Worm (Caenorhabditis elegans) whole organism, L2 larva: Measurements from ENCODE around the gene F43G6.7.

ENCODE experiments used
- F13H6.1 ChIP-seq: sonication (generic microtip); optimal IDR thresholded peaks from 2 replicates; lab custom pipeline; 2016; ENCODE audit warnings: missing genetic modification characterization, missing compliant biosample characterization
- ama-1 ChIP-seq: fragments of 150-350 bp; optimal IDR thresholded peaks from 2 replicates; lab custom pipeline; 2018; ENCODE audit warnings: inconsistent platforms
- elt-3 ChIP-seq: sonication (generic microtip); optimal IDR thresholded peaks from 2 replicates; lab custom pipeline; 2017; ENCODE audit warnings: missing biosample characterization, missing genetic modification characterization
- lin-13 ChIP-seq: fragments of 150-350 bp; optimal IDR thresholded peaks from 2 replicates; lab custom pipeline; 2014; ENCODE audit warnings: missing biosample characterization, missing genetic modification reagents, missing genetic modification characterization
- mdl-1 ChIP-seq, 2 experiments: fragments of 150-350 bp in 1 of 2; sonication (generic microtip) in 1 of 2; optimal IDR thresholded peaks; 2 replicates each; lab custom pipeline; 2017; ENCODE audit warnings: missing biosample characterization in 2 of 2, missing genetic modification characterization in 2 of 2
- nhr-10 ChIP-seq: sonication (generic microtip); optimal IDR thresholded peaks from 2 replicates; lab custom pipeline; 2017; ENCODE audit warnings: missing biosample characterization, missing genetic modification characterization

- TF ChIP-seq elt-3 (tag; lab: Kevin White, UChicago) (no peak), lin-13 (GFP tag; lab: Kevin White, UChicago) (no peak), mdl-1 (tag; optimal IDR thresholded peaks at IDR 0.05; lab: Kevin White, UChicago) (no peak), ama-1 (lab: Kevin White, UChicago) (no peak), nhr-10 (tag; lab: Kevin White, UChicago) (no peak), F13H6.1 (tag; lab: Kevin White, UChicago) (no peak)
These were observed 16.2 kb upstream of the F43G6.7 start for ce11 chrII:11794392-11794791.
